Worm (Caenorhabditis elegans) whole organism, L4/young adult: ENCODE data around the gene Y71H2AM.14.
A peak's percentile ranks its signal among the peaks of the same experiment; 100 is the strongest.
"Not testable (repeated sequence)": the region's sequence is repeated elsewhere in the genome, so short reads cannot be mapped to it uniquely, and the experiment has no call there.

Experiments
- W03F9.2 ChIP-seq: fragments of 150-350 bp; optimal IDR thresholded peaks from 2 replicates; lab custom pipeline; 2014; ENCODE audit warnings: missing biosample characterization, missing genetic modification characterization
- dao-5 ChIP-seq: sonication (generic microtip); optimal IDR thresholded peaks from 2 replicates; lab custom pipeline; 2016; ENCODE audit warnings: missing genotype, missing genetic modification characterization, moderate library complexity, missing compliant biosample characterization
- him-1 ChIP-seq: sonication (generic microtip); optimal IDR thresholded peaks from 2 replicates; lab custom pipeline; 2016; ENCODE audit warnings: missing genotype, missing genetic modification reagents, missing genetic modification characterization, missing compliant biosample characterization

Gene Y71H2AM.14

ce11 chrIII:2759308-2759707 is 12.9 kb upstream of the Y71H2AM.14 start:
- TF ChIP-seq dao-5 (tag; lab: Kevin White, UChicago) (no peak), W03F9.2 (tag; lab: Kevin White, UChicago) (no peak), him-1 (tag; lab: Kevin White, UChicago) (no peak)

- TF ChIP-seq him-1 (tag; lab: Kevin White, UChicago), result no peak
Measured at ce11 chrIII:2758092-2758491, 11.6 kb upstream of the Y71H2AM.14 start.

DNA sequence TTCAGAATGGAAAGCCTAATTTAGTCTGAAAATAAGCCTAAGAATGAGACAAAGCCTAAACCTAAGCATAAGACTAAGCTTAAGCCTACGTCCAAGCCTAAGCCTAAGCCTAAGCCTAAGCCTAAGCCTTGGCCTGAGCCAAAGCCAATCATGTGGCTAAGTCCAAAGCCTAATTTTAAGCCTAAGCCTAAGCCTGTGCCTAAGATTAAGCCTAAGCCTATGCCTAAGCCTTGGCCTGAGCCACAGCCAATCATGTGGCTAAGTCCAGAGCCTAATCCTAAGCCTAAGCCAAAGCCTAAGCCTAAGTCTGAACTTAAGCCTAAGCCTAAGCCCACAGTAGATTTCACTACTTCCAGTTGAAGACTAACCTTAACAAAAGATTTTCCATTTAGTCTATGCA is 11.0 kb upstream of the Y71H2AM.14 start:
- TF ChIP-seq him-1 (tag; lab: Kevin White, UChicago) (no peak), W03F9.2 (tag; lab: Kevin White, UChicago) (no peak), dao-5 (tag; lab: Kevin White, UChicago) (no peak)

ce11 chrIII:2756260-2756659 is 9.8 kb upstream of the Y71H2AM.14 start, which contains the start of gene gldi-9:
Gene gldi-9 (minus strand): TSS chrIII:2756360.
- TF ChIP-seq W03F9.2 (tag; lab: Kevin White, UChicago) (no peak), him-1 (tag; lab: Kevin White, UChicago) (no peak), dao-5 (tag; lab: Kevin White, UChicago) (no peak)

ce11 chrIII:2739469-2739868 is 7.0 kb downstream of the Y71H2AM.14 start, which contains the start of gene cest-25:
Gene cest-25 (minus strand): TSS chrIII:2739531.
- TF ChIP-seq W03F9.2 (tag; lab: Kevin White, UChicago), result no peak
- no peak for TF ChIP-seq dao-5 (tag; lab: Kevin White, UChicago)
- no peak for TF ChIP-seq him-1 (tag; lab: Kevin White, UChicago)

- TF ChIP-seq W03F9.2 (tag; lab: Kevin White, UChicago) (no peak), him-1 (tag; lab: Kevin White, UChicago) (no peak), dao-5 (tag; lab: Kevin White, UChicago) (no peak)
Measured at ce11 chrIII:2733606-2734183, 12.8 kb downstream of the Y71H2AM.14 start, which contains the start of gene Y71H2AM.12. Gene Y71H2AM.12 (minus strand): TSS chrIII:2734091.

DNA sequence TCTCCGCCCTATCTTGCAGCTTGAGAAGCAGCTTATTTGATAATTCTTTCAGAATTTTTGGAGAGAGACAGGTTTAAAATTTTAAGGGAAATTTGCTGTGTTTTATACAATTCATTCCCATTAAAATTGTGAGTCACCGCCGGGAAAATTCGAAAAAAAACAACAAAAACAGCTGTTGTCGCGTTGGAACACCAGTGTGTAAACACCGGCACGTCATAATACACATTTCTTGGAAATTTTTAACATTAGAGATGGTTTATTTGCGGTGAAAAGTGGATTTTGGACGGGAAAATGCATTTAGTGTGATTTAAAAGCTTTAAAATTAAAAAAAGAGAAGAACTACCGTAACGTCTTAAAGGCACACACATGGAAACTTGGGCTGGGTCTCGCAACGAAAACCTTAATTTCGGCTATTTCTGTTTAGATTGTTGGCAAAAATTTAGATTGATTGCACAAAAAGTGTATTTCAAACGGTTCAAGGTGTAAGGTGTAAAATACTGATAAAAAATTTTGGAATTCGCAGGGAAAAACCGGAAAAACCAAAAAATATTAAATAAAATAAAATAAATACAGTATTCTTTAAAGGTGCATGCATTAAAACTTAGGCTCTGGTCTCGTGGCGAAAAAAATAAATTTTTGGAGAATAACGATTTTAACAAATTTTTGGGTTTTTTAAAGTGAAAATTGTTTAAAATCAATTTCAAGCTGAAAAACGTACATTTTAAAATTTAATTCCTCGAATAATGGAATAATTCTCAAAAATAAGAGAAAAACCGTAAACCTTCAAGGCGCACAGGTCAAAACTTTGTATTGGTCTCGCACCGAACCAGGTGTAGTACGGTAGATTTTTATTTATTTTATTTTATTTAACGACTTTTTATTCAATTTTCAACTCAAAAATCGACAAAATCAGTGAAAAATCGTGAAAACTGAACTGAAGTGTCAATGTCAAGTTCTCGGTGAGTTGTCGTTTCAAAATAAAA is 20.9 kb downstream of the Y71H2AM.14 start, which contains the start of gene cosa-1:
TSS of gene cosa-1 (plus strand) at position 896 of the 983 bp plus-strand sequence.
- TF ChIP-seq dao-5 (tag; lab: Kevin White, UChicago) (no peak), him-1 (tag; lab: Kevin White, UChicago) (no peak), W03F9.2 (tag; lab: Kevin White, UChicago) (no peak)

- TF ChIP-seq W03F9.2 (tag; lab: Kevin White, UChicago), result no peak
- TF ChIP-seq dao-5 (tag; lab: Kevin White, UChicago), result no peak
Measured at ce11 chrIII:2724992-2725220, 21.5 kb downstream of the Y71H2AM.14 start, which contains the start of gene Y71H2AM.11. Gene Y71H2AM.11 (minus strand): TSS chrIII:2725092.

DNA sequence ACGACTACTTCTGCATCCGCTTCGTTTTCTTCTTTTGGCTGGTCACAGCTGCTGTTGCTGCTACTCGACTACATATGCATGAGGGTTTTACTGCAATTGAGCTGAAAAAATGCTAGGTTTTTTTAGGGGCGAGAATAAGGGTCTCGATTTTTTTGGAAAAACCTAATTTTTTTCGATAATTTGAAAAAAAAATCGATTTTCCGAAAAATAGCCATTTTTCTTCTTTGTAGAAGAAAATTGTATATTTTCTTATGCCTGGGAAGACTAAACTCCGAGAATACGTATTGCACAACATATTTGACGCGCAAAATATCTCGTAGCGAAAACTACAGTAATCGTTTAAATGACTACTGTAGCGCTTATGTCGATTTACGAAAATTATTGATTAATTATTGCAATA is 29.9 kb downstream of the Y71H2AM.14 start, which contains the start of gene tmem-132:
TSS of gene tmem-132 (minus strand) at position 101 of the 400 bp plus-strand sequence.
- no peak for TF ChIP-seq W03F9.2 (tag; lab: Kevin White, UChicago)
- peak; percentile 22 for TF ChIP-seq him-1 (tag; lab: Kevin White, UChicago)

- TF ChIP-seq him-1 (tag; lab: Kevin White, UChicago), result no peak
- TF ChIP-seq dao-5 (tag; lab: Kevin White, UChicago), result no peak
- TF ChIP-seq W03F9.2 (tag; lab: Kevin White, UChicago), result no peak
Measured at ce11 chrIII:2711527-2711926, 34.9 kb downstream of the Y71H2AM.14 start.

DNA sequence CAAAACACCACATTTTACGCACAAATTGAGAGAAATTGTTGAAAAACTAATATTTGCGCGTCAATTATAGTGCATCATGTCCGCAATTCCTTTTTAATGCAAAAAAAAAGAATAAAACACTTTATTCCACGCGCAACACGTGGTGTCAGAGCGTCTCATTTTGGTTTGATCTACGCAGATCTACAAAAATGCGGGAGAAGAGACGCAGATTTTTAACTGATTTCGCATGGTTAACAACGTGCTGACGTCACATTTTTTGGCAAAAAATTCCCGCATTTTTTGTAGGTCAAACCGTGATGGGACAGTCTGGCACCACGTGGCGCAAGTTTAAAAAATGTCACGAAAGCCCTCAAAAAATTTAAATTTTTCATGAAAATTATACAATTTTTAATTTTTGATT is 36.2 kb downstream of the Y71H2AM.14 start:
- TF ChIP-seq dao-5 (tag; lab: Kevin White, UChicago), result no peak

ce11 chrIII:2700637-2701036 is 45.8 kb downstream of the Y71H2AM.14 start, which contains the start of gene set-27:
Gene set-27 (plus strand): TSS chrIII:2700937.
- TF ChIP-seq dao-5 (tag; lab: Kevin White, UChicago) (no peak), W03F9.2 (tag; lab: Kevin White, UChicago) (no peak), him-1 (tag; lab: Kevin White, UChicago) (no peak)

DNA sequence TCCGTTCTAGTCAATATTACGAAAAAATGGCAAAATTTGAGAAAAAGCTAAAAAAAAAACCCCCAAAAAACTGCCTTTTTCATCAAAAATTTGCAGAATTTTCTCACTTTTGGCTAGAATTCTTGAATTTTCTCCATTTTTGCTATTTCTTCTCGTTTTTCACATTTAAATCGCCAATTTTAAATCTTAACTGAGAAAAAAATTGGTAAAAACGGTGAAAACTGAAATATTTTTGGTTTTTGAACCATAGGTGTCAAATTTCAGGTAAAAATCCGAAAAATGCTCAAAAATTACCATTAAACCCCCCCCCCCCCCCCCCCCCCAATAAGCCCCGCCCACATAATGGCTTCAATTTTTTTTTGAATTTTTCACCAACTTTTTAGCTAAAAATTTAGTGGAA is 47.1 kb downstream of the Y71H2AM.14 start, which contains the start of gene cox-6B:
TSS of gene cox-6B (plus strand) at position 301 of the 400 bp plus-strand sequence.
- not testable (repeated sequence) for TF ChIP-seq W03F9.2, him-1, dao-5 (tag; lab: Kevin White, UChicago)
